Worm (Caenorhabditis elegans) whole organism, late embryonic: ENCODE measurements around the gene C08A9.3.

Experiments
- Y22D7AL.16 ChIP-seq: sonication (generic microtip); optimal IDR thresholded peaks from 2 replicates; lab custom pipeline; 2016; ENCODE audit warnings: missing genetic modification characterization, missing compliant biosample characterization
- hlh-15 ChIP-seq: sonication (generic microtip); optimal IDR thresholded peaks from 2 replicates; lab custom pipeline; 2016; ENCODE audit warnings: missing genetic modification characterization, missing compliant biosample characterization
- hlh-30 ChIP-seq: sonication (generic microtip); optimal IDR thresholded peaks from 2 replicates; lab custom pipeline; 2017; ENCODE audit warnings: antibody characterized with exemption, missing genetic modification characterization, missing compliant biosample characterization; ENCODE audit not compliant: insufficient read depth
- nfya-1 ChIP-seq: sonication (generic microtip); optimal IDR thresholded peaks from 2 replicates; lab custom pipeline; 2017; ENCODE audit warnings: missing genetic modification characterization, mild to moderate bottlenecking, missing compliant biosample characterization, antibody characterized with exemption, moderate library complexity
- pha-4 ChIP-seq: fragments of 150-350 bp; optimal IDR thresholded peaks from 2 replicates; lab custom pipeline; 2018; ENCODE audit warnings: missing biosample characterization, missing genetic modification reagents, missing genetic modification characterization
- sdc-2 ChIP-seq: sonication (generic microtip); optimal IDR thresholded peaks from 2 replicates; lab custom pipeline; 2016; ENCODE audit warnings: missing genotype, missing genetic modification characterization, missing compliant biosample characterization

- TF ChIP-seq sdc-2 (tag; lab: Kevin White, UChicago) (no peak), hlh-30 (no peak), Y22D7AL.16 (tag; lab: Kevin White, UChicago) (no peak), hlh-15 (no peak), nfya-1 (no peak), pha-4 (tag; lab: Kevin White, UChicago) (no peak)
Measured at ce11 chrX:17041571-17041970, 51.5 kb downstream of the C08A9.3 start.
